Worm (Caenorhabditis elegans) whole organism, early embryonic: Measurements from ENCODE around the gene lip-1.

Experiments used
- B0310.2 ChIP-seq: sonication (generic microtip); optimal IDR thresholded peaks from 2 replicates; lab custom pipeline; 2016; ENCODE audit warnings: mild to moderate bottlenecking, missing genetic modification characterization, missing compliant biosample characterization
- F13C5.2 ChIP-seq: sonication (generic microtip); optimal IDR thresholded peaks from 2 replicates; lab custom pipeline; 2017; ENCODE audit warnings: mild to moderate bottlenecking, missing genetic modification characterization, inconsistent platforms, missing compliant biosample characterization
- aly-1 ChIP-seq: sonication (generic microtip); optimal IDR thresholded peaks from 2 replicates; lab custom pipeline; 2016; ENCODE audit warnings: missing genetic modification characterization, missing compliant biosample characterization
- ama-1 ChIP-seq: fragments of 150-350 bp; optimal IDR thresholded peaks from 2 replicates; lab custom pipeline; 2014
- ceh-13 ChIP-seq: fragments of 200-800 bp; sonication (Bioruptor generic); optimal IDR thresholded peaks from 2 replicates; lab custom pipeline; 2018; ENCODE audit warnings: mild to moderate bottlenecking, missing genetic modification characterization, missing compliant biosample characterization
- ceh-36 ChIP-seq: sonication (generic microtip); optimal IDR thresholded peaks from 2 replicates; lab custom pipeline; 2016; ENCODE audit warnings: missing genetic modification characterization, inconsistent platforms, missing compliant biosample characterization
- ets-7 ChIP-seq: sonication (generic microtip); optimal IDR thresholded peaks from 2 replicates; lab custom pipeline; 2016; ENCODE audit warnings: missing genotype, missing genetic modification characterization, missing compliant biosample characterization
- flt-1 ChIP-seq: fragments of 200-800 bp; sonication (Bioruptor generic); IDR thresholded peaks from 2 replicates; pipeline ENCODE4 v1.3.6; 2022; ENCODE audit warnings: missing genetic modification characterization, missing compliant biosample characterization
- hmbx-1 ChIP-seq: sonication (generic microtip); optimal IDR thresholded peaks from 2 replicates; lab custom pipeline; 2016; ENCODE audit warnings: mild to moderate bottlenecking, missing genetic modification characterization, missing compliant biosample characterization
- hmg-4 ChIP-seq: fragments of 200-800 bp; sonication (Bioruptor generic); optimal IDR thresholded peaks from 2 replicates; lab custom pipeline; 2018; ENCODE audit warnings: mild to moderate bottlenecking, missing genetic modification characterization, missing compliant biosample characterization
- hnd-1 ChIP-seq: sonication (generic microtip); optimal IDR thresholded peaks from 2 replicates; lab custom pipeline; 2016; ENCODE audit warnings: missing genetic modification characterization, missing compliant biosample characterization
- pes-1 ChIP-seq: fragments of 200-800 bp; sonication (Bioruptor generic); IDR thresholded peaks from 2 replicates; pipeline ENCODE4 v1.3.6; 2022; ENCODE audit warnings: missing genetic modification reagents, missing genetic modification characterization, missing compliant biosample characterization
- scrt-1 ChIP-seq: fragments of 200-800 bp; sonication (Bioruptor generic); IDR thresholded peaks from 2 replicates; pipeline ENCODE4 v1.3.6; 2022; ENCODE audit warnings: missing genetic modification characterization, missing compliant biosample characterization
- sea-1 ChIP-seq: fragments of 200-800 bp; sonication (Bioruptor generic); conservative IDR thresholded peaks from 2 replicates; pipeline ENCODE4 v1.3.6; 2022; ENCODE audit warnings: missing genetic modification characterization, missing compliant biosample characterization
- tbx-11 ChIP-seq: fragments of 200-800 bp; sonication (Bioruptor generic); IDR thresholded peaks from 2 replicates; pipeline ENCODE4 v1.3.6; 2022; ENCODE audit warnings: missing genetic modification characterization, missing compliant biosample characterization
- tbx-37 ChIP-seq: fragments of 200-800 bp; sonication (Bioruptor generic); conservative IDR thresholded peaks from 2 replicates; pipeline ENCODE4 v1.3.6; 2022; ENCODE audit warnings: missing genetic modification reagents, missing genetic modification characterization, missing compliant biosample characterization
- tra-4 ChIP-seq: sonication (generic microtip); optimal IDR thresholded peaks from 2 replicates; lab custom pipeline; 2017; ENCODE audit warnings: missing genetic modification characterization, missing compliant biosample characterization

lip-1 gene

ce11 chrIV:6878912-6879554 lies 36.3 kb downstream of the lip-1 start:
- TF ChIP-seq ceh-13 (GFP tag; lab: Kevin White, UChicago), result no peak
- no peak for TF ChIP-seq hnd-1 (tag; lab: Kevin White, UChicago)
- no peak for TF ChIP-seq sea-1 (GFP tag; lab: Robert Waterston, UW)
- TF ChIP-seq B0310.2 (tag; lab: Kevin White, UChicago), result no peak
- TF ChIP-seq F13C5.2 (tag; lab: Kevin White, UChicago), result no peak
- no peak for TF ChIP-seq hmg-4 (GFP tag; lab: Kevin White, UChicago)
- no peak for TF ChIP-seq tra-4
- no peak for TF ChIP-seq aly-1 (tag; lab: Kevin White, UChicago)

- no peak for TF ChIP-seq aly-1 (tag; lab: Kevin White, UChicago)
- TF ChIP-seq tbx-11 (GFP tag; lab: Robert Waterston, UW), result no peak
- TF ChIP-seq scrt-1 (GFP tag; lab: Robert Waterston, UW), result no peak
- TF ChIP-seq hnd-1 (tag; lab: Kevin White, UChicago), result no peak
- TF ChIP-seq F13C5.2 (tag; lab: Kevin White, UChicago), result no peak
- TF ChIP-seq pes-1 (GFP tag; lab: Robert Waterston, UW), result no peak
- no peak for TF ChIP-seq B0310.2 (tag; lab: Kevin White, UChicago)
- TF ChIP-seq hmg-4 (GFP tag; lab: Kevin White, UChicago), result no peak
- no peak for TF ChIP-seq sea-1 (GFP tag; lab: Robert Waterston, UW)
- no peak for TF ChIP-seq tbx-37 (GFP tag; lab: Robert Waterston, UW)
- no peak for TF ChIP-seq ceh-36 (tag; lab: Kevin White, UChicago)
- TF ChIP-seq tra-4, result no peak
- TF ChIP-seq ama-1 (lab: Kevin White, UChicago), result no peak
Measured at ce11 chrIV:6879666-6880210, 37.0 kb downstream of the lip-1 start.

- no peak for TF ChIP-seq ama-1 (lab: Kevin White, UChicago)
- TF ChIP-seq tbx-37 (GFP tag; lab: Robert Waterston, UW), result no peak
- no peak for TF ChIP-seq flt-1 (GFP tag; lab: Robert Waterston, UW)
Measured at ce11 chrIV:6880415-6880814, 37.7 kb downstream of the lip-1 start.

- no peak for TF ChIP-seq ets-7
- TF ChIP-seq hmg-4 (GFP tag; lab: Kevin White, UChicago), result no peak
- TF ChIP-seq hmbx-1 (tag; lab: Kevin White, UChicago), result no peak
- no peak for TF ChIP-seq aly-1 (tag; lab: Kevin White, UChicago)
- no peak for TF ChIP-seq tbx-37 (GFP tag; lab: Robert Waterston, UW)
Measured at ce11 chrIV:6881183-6881582, 38.4 kb downstream of the lip-1 start.

- TF ChIP-seq tra-4, result no peak
- no peak for TF ChIP-seq hnd-1 (tag; lab: Kevin White, UChicago)
- no peak for TF ChIP-seq scrt-1 (GFP tag; lab: Robert Waterston, UW)
- no peak for TF ChIP-seq pes-1 (GFP tag; lab: Robert Waterston, UW)
- no peak for TF ChIP-seq tbx-11 (GFP tag; lab: Robert Waterston, UW)
- TF ChIP-seq aly-1 (tag; lab: Kevin White, UChicago), result no peak
- TF ChIP-seq ama-1 (lab: Kevin White, UChicago), result no peak
- TF ChIP-seq B0310.2 (tag; lab: Kevin White, UChicago), result no peak
- TF ChIP-seq tbx-37 (GFP tag; lab: Robert Waterston, UW), result no peak
- TF ChIP-seq hmg-4 (GFP tag; lab: Kevin White, UChicago), result no peak
- no peak for TF ChIP-seq ceh-36 (tag; lab: Kevin White, UChicago)
- TF ChIP-seq ceh-13 (GFP tag; lab: Kevin White, UChicago), result no peak
- TF ChIP-seq flt-1 (GFP tag; lab: Robert Waterston, UW), result no peak
- no peak for TF ChIP-seq F13C5.2 (tag; lab: Kevin White, UChicago)
Measured at ce11 chrIV:6883342-6883741, 40.6 kb downstream of the lip-1 start, which contains the start of gene tre-2. TSS of gene tre-2 (minus strand) at chrIV:6883442.

- no peak for TF ChIP-seq F13C5.2 (tag; lab: Kevin White, UChicago)
- peak; percentile 35 for TF ChIP-seq ets-7
- TF ChIP-seq flt-1 (GFP tag; lab: Robert Waterston, UW), result no peak
- peak; percentile 55; the same call in 1 of the 2 replicates for TF ChIP-seq tbx-37 (GFP tag; lab: Robert Waterston, UW)
- TF ChIP-seq sea-1 (GFP tag; lab: Robert Waterston, UW), result no peak
- no peak for TF ChIP-seq hmg-4 (GFP tag; lab: Kevin White, UChicago)
- no peak for TF ChIP-seq hnd-1 (tag; lab: Kevin White, UChicago)
Measured at ce11 chrIV:6887601-6888099, 44.9 kb downstream of the lip-1 start, which contains the start of the genes T05A12.3 and T05A12.4. TSS of gene T05A12.3 (minus strand) at chrIV:6887651. TSS of gene T05A12.4 (plus strand) at chrIV:6887948.
